Fruit fly (Drosophila melanogaster) whole organism, embryonic: ENCODE data around the gene flr.

Experiments
- CG10267 ChIP-seq: fragments of 200-800 bp; sonication (Bioruptor generic); optimal IDR thresholded peaks from 2 replicates; lab custom pipeline; 2018; ENCODE audit warnings: missing biosample characterization, mild to moderate bottlenecking, missing genetic modification characterization, moderate library complexity
- CG10274 ChIP-seq: fragments of 200-800 bp; sonication (Bioruptor generic); optimal IDR thresholded peaks from 3 replicates; lab custom pipeline; 2017; ENCODE audit warnings: missing biosample characterization, mild to moderate bottlenecking, missing genetic modification characterization
- CG2116 ChIP-seq: fragments of 200-800 bp; sonication (Bioruptor generic); optimal IDR thresholded peaks from 3 replicates; lab custom pipeline; 2018; ENCODE audit warnings: missing biosample characterization, mild to moderate bottlenecking, missing genetic modification characterization
- CG7745 ChIP-seq: fragments of 200-800 bp; sonication (Bioruptor generic); optimal IDR thresholded peaks from 2 replicates; lab custom pipeline; 2018; ENCODE audit warnings: missing biosample characterization, mild to moderate bottlenecking, missing genetic modification characterization, moderate library complexity
- Fer1 ChIP-seq: fragments of 200-800 bp; sonication (Bioruptor generic); optimal IDR thresholded peaks from 2 replicates; lab custom pipeline; 2017; ENCODE audit warnings: missing biosample characterization, mild to moderate bottlenecking, missing genetic modification characterization
- al ChIP-seq: fragments of 200-800 bp; sonication (Bioruptor generic); IDR thresholded peaks from 2 replicates; pipeline ENCODE4 v1.3.6; 2022; ENCODE audit warnings: missing biosample characterization, missing genetic modification characterization
- ind ChIP-seq: fragments of 200-800 bp; sonication (Bioruptor generic); optimal IDR thresholded peaks from 3 replicates; lab custom pipeline; 2016; ENCODE audit warnings: missing biosample characterization, missing genetic modification characterization
- jing ChIP-seq: fragments of 200-800 bp; sonication (Bioruptor generic); optimal IDR thresholded peaks from 2 replicates; lab custom pipeline; 2018; ENCODE audit warnings: missing biosample characterization, mild to moderate bottlenecking, missing genetic modification characterization
- nau ChIP-seq: fragments of 200-800 bp; sonication (Bioruptor generic); optimal IDR thresholded peaks from 3 replicates; lab custom pipeline; 2017; ENCODE audit warnings: missing biosample characterization, mild to moderate bottlenecking, missing genetic modification characterization, missing genetic modification reagents
- otp ChIP-seq: fragments of 200-800 bp; sonication (Bioruptor generic); IDR thresholded peaks from 3 replicates; pipeline ENCODE4, ENCODE4 v1.3.6; 2022; ENCODE audit warnings: missing biosample characterization, missing genetic modification characterization
- peb ChIP-seq: fragments of 200-800 bp; sonication (Bioruptor generic); IDR thresholded peaks from 2 replicates; pipeline ENCODE4 v1.3.6; 2022; ENCODE audit warnings: missing biosample characterization, missing genetic modification characterization
- pros ChIP-seq: fragments of 200-800 bp; sonication (Bioruptor generic); optimal IDR thresholded peaks from 3 replicates; lab custom pipeline; 2019; ENCODE audit warnings: missing biosample characterization, mild to moderate bottlenecking, missing genetic modification characterization, moderate library complexity
- psq ChIP-seq: fragments of 200-800 bp; sonication (Bioruptor generic); optimal IDR thresholded peaks from 2 replicates; lab custom pipeline; 2017; ENCODE audit warnings: missing biosample characterization, missing genetic modification characterization
- sna ChIP-seq: fragments of 200-800 bp; sonication (Bioruptor generic); IDR thresholded peaks from 2 replicates; pipeline ENCODE4 v1.3.6; 2022; ENCODE audit warnings: missing biosample characterization, missing genetic modification characterization; ENCODE audit not compliant: partially characterized antibody

dm6 chr3L:13410999-13411398 lies 1.6 kb upstream of the flr start:
- TF ChIP-seq ind (GFP tag; lab: Kevin White, UChicago) (peak; percentile 33), sna (no peak), psq (GFP tag; lab: Kevin White, UChicago) (no peak), CG10274 (GFP tag; lab: Kevin White, UChicago) (no peak), CG7745 (no peak), nau (GFP tag; lab: Kevin White, UChicago) (no peak), otp (GFP tag; lab: Robert Waterston, UW) (no peak), pros (GFP tag; lab: Kevin White, UChicago) (no peak), CG10267 (tag; lab: Kevin White, UChicago) (peak; percentile 49), al (GFP tag; lab: Robert Waterston, UW) (no peak), jing (GFP tag; lab: Kevin White, UChicago) (peak; percentile 6), CG2116 (GFP tag; lab: Kevin White, UChicago) (peak; percentile 18), Fer1 (GFP tag; lab: Kevin White, UChicago) (no peak), peb (GFP tag; lab: Robert Waterston, UW) (no peak)
